Fruit fly (Drosophila melanogaster) Kc167 (cell line): ENCODE data around the gene CG3942.

Source experiments
- Myc ChIP-seq: fragments of >200 bp; optimal IDR thresholded peaks from 2 replicates; lab custom pipeline; 2017; ENCODE audit warnings: missing external identifiers
- Sin3A ChIP-seq: fragments of >200 bp; optimal IDR thresholded peaks from 2 replicates; lab custom pipeline; 2018; ENCODE audit warnings: missing external identifiers
- h ChIP-seq: fragments of >200 bp; optimal IDR thresholded peaks from 3 replicates; lab custom pipeline; 2018; ENCODE audit warnings: missing external identifiers
- insv ChIP-seq: fragments of >200 bp; optimal IDR thresholded peaks from 3 replicates; lab custom pipeline; 2018; ENCODE audit warnings: missing external identifiers
- psq ChIP-seq: fragments of >200 bp; optimal IDR thresholded peaks from 2 replicates; lab custom pipeline; 2017; ENCODE audit warnings: missing external identifiers
- ttk ChIP-seq: sonication (Bioruptor generic); optimal IDR thresholded peaks from 2 replicates; lab custom pipeline; 2017; ENCODE audit warnings: missing external identifiers

Gene CG3942

dm6 chr3R:12253887-12254286 is at the start of gene CG3942:
TSS of gene CG3942 (plus strand) at chr3R:12254187.
- TF ChIP-seq h (no peak), psq (no peak)

- no peak for TF ChIP-seq insv
- no peak for TF ChIP-seq Sin3A (lab: Kevin White, UChicago)
- no peak for TF ChIP-seq psq
- TF ChIP-seq h = no peak
- TF ChIP-seq ttk (lab: Kevin White, UChicago) = no peak
- TF ChIP-seq Myc = no peak
Observed at dm6 chr3R:12210260-12210659, 43.7 kb upstream of the CG3942 start, which contains the start of gene CG4830. TSS of gene CG4830 (minus strand) at chr3R:12210360.

dm6 chr3R:12211552-12211951 is 42.4 kb upstream of the CG3942 start:
- TF ChIP-seq h = no peak
- TF ChIP-seq psq = no peak
- TF ChIP-seq insv = no peak
- TF ChIP-seq Myc = no peak
- TF ChIP-seq ttk (lab: Kevin White, UChicago) = no peak
- no peak for TF ChIP-seq Sin3A (lab: Kevin White, UChicago)

- TF ChIP-seq insv = no peak
- TF ChIP-seq h = no peak
- TF ChIP-seq Myc = no peak
- TF ChIP-seq ttk (lab: Kevin White, UChicago) = no peak
- TF ChIP-seq Sin3A (lab: Kevin White, UChicago) = no peak
- no peak for TF ChIP-seq psq
Observed at dm6 chr3R:12214201-12214600, 39.8 kb upstream of the CG3942 start, which contains the start of gene CG14742. TSS of gene CG14742 (plus strand) at chr3R:12214501.

dm6 chr3R:12219497-12219896 is 34.5 kb upstream of the CG3942 start, which contains the start of gene Cog1:
TSS of gene Cog1 (minus strand) at chr3R:12219686.
- TF ChIP-seq insv = no peak
- no peak for TF ChIP-seq Sin3A (lab: Kevin White, UChicago)
- no peak for TF ChIP-seq Myc
- TF ChIP-seq ttk (lab: Kevin White, UChicago) = no peak
- no peak for TF ChIP-seq psq
- TF ChIP-seq h = no peak

- TF ChIP-seq insv = no peak
- no peak for TF ChIP-seq ttk (lab: Kevin White, UChicago)
- TF ChIP-seq Sin3A (lab: Kevin White, UChicago) = no peak
- no peak for TF ChIP-seq psq
- TF ChIP-seq h = no peak
- no peak for TF ChIP-seq Myc
Observed at dm6 chr3R:12221366-12221916, 32.5 kb upstream of the CG3942 start, which contains the start of gene CG4860. TSS of gene CG4860 (minus strand) at chr3R:12221464.

dm6 chr3R:12222093-12222492 is 31.9 kb upstream of the CG3942 start, which contains the start of gene Rsbp15:
TSS of gene Rsbp15 (plus strand) at chr3R:12222387.
- TF ChIP-seq psq (no peak), insv (no peak), Myc (no peak), h (no peak), Sin3A (lab: Kevin White, UChicago) (no peak), ttk (lab: Kevin White, UChicago) (no peak)

dm6 chr3R:12224919-12225318 is 29.1 kb upstream of the CG3942 start, which contains the start of gene CG17404:
TSS of gene CG17404 (minus strand) at chr3R:12225019.
- TF ChIP-seq Sin3A (lab: Kevin White, UChicago) = no peak
- TF ChIP-seq ttk (lab: Kevin White, UChicago) = no peak
- TF ChIP-seq h = no peak
- TF ChIP-seq insv = no peak
- no peak for TF ChIP-seq Myc
- TF ChIP-seq psq = no peak

dm6 chr3R:12226239-12226638 is 27.7 kb upstream of the CG3942 start, which contains the start of gene CG12256:
TSS of gene CG12256 (minus strand) at chr3R:12226339.
- no peak for TF ChIP-seq Sin3A (lab: Kevin White, UChicago)

- TF ChIP-seq h (no peak), Sin3A (lab: Kevin White, UChicago) (no peak), ttk (lab: Kevin White, UChicago) (no peak), psq (no peak), insv (no peak), Myc (no peak)
Observed at dm6 chr3R:12229113-12229512, 24.9 kb upstream of the CG3942 start, which contains the start of gene CG3916. TSS of gene CG3916 (plus strand) at chr3R:12229413.

dm6 chr3R:12232629-12233028 is 21.4 kb upstream of the CG3942 start, which contains the start of gene Pglym87:
TSS of gene Pglym87 (minus strand) at chr3R:12232729.
- TF ChIP-seq h = no peak
- no peak for TF ChIP-seq ttk (lab: Kevin White, UChicago)
- no peak for TF ChIP-seq Sin3A (lab: Kevin White, UChicago)
- TF ChIP-seq psq = no peak
- TF ChIP-seq Myc = no peak
- no peak for TF ChIP-seq insv

- TF ChIP-seq psq (no peak), Myc (no peak), insv (no peak), Sin3A (lab: Kevin White, UChicago) (no peak), h (no peak), ttk (lab: Kevin White, UChicago) (no peak)
Observed at dm6 chr3R:12234584-12234983, 19.4 kb upstream of the CG3942 start, which contains the start of gene Cyp313a5. TSS of gene Cyp313a5 (minus strand) at chr3R:12234684.

dm6 chr3R:12236804-12237203 is 17.2 kb upstream of the CG3942 start, which contains the start of gene Cyp313a2:
TSS of gene Cyp313a2 (minus strand) at chr3R:12236904.
- TF ChIP-seq Sin3A (lab: Kevin White, UChicago) (no peak), psq (no peak), insv (no peak), h (no peak), ttk (lab: Kevin White, UChicago) (no peak), Myc (no peak)

dm6 chr3R:12239166-12239565 is 14.8 kb upstream of the CG3942 start, which contains the start of gene Cyp313a3:
TSS of gene Cyp313a3 (minus strand) at chr3R:12239266.
- no peak for TF ChIP-seq ttk (lab: Kevin White, UChicago)
- no peak for TF ChIP-seq psq
- TF ChIP-seq h = no peak
- no peak for TF ChIP-seq insv
- no peak for TF ChIP-seq Myc
- no peak for TF ChIP-seq Sin3A (lab: Kevin White, UChicago)
